Worm (Caenorhabditis elegans): ENCODE data around the gene nhr-154.

Gene nhr-154

DNA sequence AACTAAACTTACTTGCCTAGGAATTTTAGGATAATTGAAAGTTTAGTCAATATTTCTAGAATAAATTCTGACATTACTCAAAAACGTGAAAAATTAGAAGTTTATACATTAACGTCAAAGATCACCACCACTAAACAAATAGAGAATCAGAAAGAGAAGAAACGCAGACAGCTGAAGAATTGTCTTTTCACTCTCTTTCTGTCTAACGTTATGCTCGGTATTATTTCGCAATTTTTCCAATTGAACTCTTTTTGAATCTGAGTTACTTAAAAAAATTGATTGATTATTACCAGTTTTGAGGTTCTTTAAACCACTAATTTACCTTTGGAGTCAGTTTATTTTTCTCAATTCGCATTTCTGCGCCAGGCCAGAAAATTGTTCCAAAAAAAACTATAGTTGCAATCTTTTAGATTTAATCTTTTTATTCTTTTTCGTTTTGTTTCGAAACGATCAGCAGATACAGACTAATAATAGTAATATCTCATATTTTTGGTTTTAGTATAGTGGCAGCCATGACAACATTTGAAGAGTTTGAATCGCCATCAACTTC is at the start of gene nhr-154:
Gene nhr-154 (plus strand): TSS at position 500 of the 550 bp plus-strand sequence.
- no peak for TF ChIP-seq ceh-16 (tag; optimal IDR thresholded peaks at IDR 0.05)
- peak; percentile 23 for TF ChIP-seq fos-1 (tag; optimal IDR thresholded peaks at IDR 0.05)
- no peak for TF ChIP-seq snpc-4 (tag; optimal IDR thresholded peaks at IDR 0.05)
- no peak for TF ChIP-seq unc-39 (tag; optimal IDR thresholded peaks at IDR 0.05)
- peak; percentile 65 for TF ChIP-seq C34F6.9 (tag; optimal IDR thresholded peaks at IDR 0.05)
- peak; percentile 74 for TF ChIP-seq unc-55 (GFP tag; optimal IDR thresholded peaks at IDR 0.05)
- peak; percentile 22 for TF ChIP-seq nhr-25 (tag; optimal IDR thresholded peaks at IDR 0.05)
- no peak for TF ChIP-seq gmeb-1 (tag; optimal IDR thresholded peaks at IDR 0.05)
- TF ChIP-seq skn-1 (tag; optimal IDR thresholded peaks at IDR 0.05), result peak; percentile 45
- TF ChIP-seq lin-39 (tag; optimal IDR thresholded peaks at IDR 0.05), result no peak
- no peak for TF ChIP-seq elt-3 (tag; optimal IDR thresholded peaks at IDR 0.05)
- TF ChIP-seq nhr-129 (tag; optimal IDR thresholded peaks at IDR 0.05), result peak; percentile 25
- peak; percentile 72 for TF ChIP-seq sma-9 (GFP tag; optimal IDR thresholded peaks at IDR 0.05)
- no peak for TF ChIP-seq sma-9 (tag; optimal IDR thresholded peaks at IDR 0.05)
- peak; percentile 42 for TF ChIP-seq crh-2 (tag; optimal IDR thresholded peaks at IDR 0.05)
- TF ChIP-seq lsy-2 (tag; optimal IDR thresholded peaks at IDR 0.05), result peak in 1 of 2 experiments; percentile 50

DNA sequence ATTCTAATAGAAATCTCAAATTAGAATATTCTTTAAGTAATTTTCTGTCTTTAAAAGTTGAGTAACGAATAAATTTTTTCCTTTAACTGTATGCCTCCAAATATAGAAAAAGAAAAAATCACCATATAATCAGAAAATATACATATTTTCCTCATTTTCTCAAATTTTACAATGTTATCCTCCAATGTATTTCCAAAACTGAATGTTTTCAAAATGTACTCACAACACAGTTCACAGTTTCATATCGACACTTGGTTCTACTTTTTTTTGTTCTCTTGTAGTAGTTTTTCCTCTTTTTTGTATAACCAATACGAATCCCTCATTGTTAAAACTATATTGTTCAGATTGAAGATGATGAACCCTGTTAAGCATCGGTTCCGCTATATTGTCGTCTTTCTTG is 47.5 kb upstream of the nhr-154 start, which contains the start of gene F10C2.7:
Gene F10C2.7 (plus strand): TSS at position 301 of the 400 bp plus-strand sequence.
- TF ChIP-seq unc-55 (GFP tag; optimal IDR thresholded peaks at IDR 0.05) (no peak), ztf-4 (tag; optimal IDR thresholded peaks at IDR 0.05) (no peak), sma-3 (GFP tag; optimal IDR thresholded peaks at IDR 0.05) (no peak), ceh-16 (tag; optimal IDR thresholded peaks at IDR 0.05) (no peak), unc-39 (tag; optimal IDR thresholded peaks at IDR 0.05) (no peak)

DNA sequence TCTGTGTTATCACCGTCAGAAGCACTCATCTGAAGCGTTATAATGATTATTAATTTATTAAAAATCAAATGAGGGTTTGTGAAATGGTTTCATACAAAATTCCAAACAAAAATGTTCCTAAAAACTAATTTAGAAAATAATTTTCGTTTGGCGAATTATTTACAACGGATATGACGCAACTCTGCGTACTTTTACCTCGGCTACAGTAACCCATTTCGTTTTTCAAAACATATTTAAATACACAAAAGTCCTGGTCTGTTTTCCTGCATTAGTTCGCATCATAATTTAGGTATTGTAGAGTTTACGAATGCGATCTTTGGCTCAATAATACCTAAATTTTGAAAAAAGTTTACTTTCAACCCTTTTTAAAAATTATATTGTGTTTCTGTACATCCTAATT is 41.4 kb upstream of the nhr-154 start, which contains the start of gene R07B7.2:
Gene R07B7.2 (minus strand): TSS at position 35 of the 400 bp plus-strand sequence.
- no peak for TF ChIP-seq egl-27 (tag; optimal IDR thresholded peaks at IDR 0.05)
- TF ChIP-seq ceh-16 (tag; optimal IDR thresholded peaks at IDR 0.05), result no peak
- TF ChIP-seq ceh-82 (tag; optimal IDR thresholded peaks at IDR 0.05), result no peak
- no peak for TF ChIP-seq fos-1 (tag; optimal IDR thresholded peaks at IDR 0.05)
- no peak for TF ChIP-seq nhr-129 (tag; optimal IDR thresholded peaks at IDR 0.05)
- TF ChIP-seq ztf-1 (GFP tag; conservative IDR thresholded peaks at IDR 0.05), result no peak
- no peak for TF ChIP-seq aly-2 (tag; optimal IDR thresholded peaks at IDR 0.05)
- no peak for TF ChIP-seq nhr-23 (tag; optimal IDR thresholded peaks at IDR 0.05)
- TF ChIP-seq nhr-11 (tag; optimal IDR thresholded peaks at IDR 0.05), result no peak
- no peak for TF ChIP-seq sem-4 (tag; optimal IDR thresholded peaks at IDR 0.05)
- TF ChIP-seq R02D3.7 (tag; optimal IDR thresholded peaks at IDR 0.05), result no peak
- no peak for TF ChIP-seq alr-1 (tag; optimal IDR thresholded peaks at IDR 0.05)
- no peak for TF ChIP-seq ztf-4 (tag; optimal IDR thresholded peaks at IDR 0.05)
- TF ChIP-seq nhr-21 (tag; optimal IDR thresholded peaks at IDR 0.05), result no peak
- no peak for TF ChIP-seq mdl-1 (tag; optimal IDR thresholded peaks at IDR 0.05)
- TF ChIP-seq unc-62 (GFP tag; optimal IDR thresholded peaks at IDR 0.05), result no peak
- TF ChIP-seq nhr-25 (tag; optimal IDR thresholded peaks at IDR 0.05), result no peak
- TF ChIP-seq ZK546.5 (tag; optimal IDR thresholded peaks at IDR 0.05), result no peak

DNA sequence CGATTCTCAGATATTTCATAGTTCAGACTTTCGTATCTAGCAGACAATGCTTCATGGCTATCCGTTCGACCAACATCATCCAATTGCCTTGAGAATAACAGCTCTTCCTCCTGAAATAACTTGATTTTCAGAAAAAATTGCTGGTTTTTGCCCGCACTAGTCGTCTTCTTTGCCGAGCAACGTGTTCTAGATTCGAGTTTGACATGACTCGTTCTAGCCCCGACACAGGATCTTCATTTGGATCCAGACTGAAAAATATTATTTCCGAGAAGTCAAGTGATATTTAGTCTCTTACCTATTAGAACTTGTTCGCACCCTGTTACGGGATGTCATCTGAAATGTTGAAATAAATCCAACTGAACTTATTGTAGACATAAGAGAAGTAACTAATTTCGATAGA is 38.1 kb upstream of the nhr-154 start, which contains the start of gene clh-6:
Gene clh-6 (minus strand): TSS at position 333 of the 400 bp plus-strand sequence.
- peak; percentile 58 for TF ChIP-seq ama-1 (optimal IDR thresholded peaks at IDR 0.05)
- peak; percentile 0 for TF ChIP-seq nhr-21 (tag; optimal IDR thresholded peaks at IDR 0.05)
- no peak for TF ChIP-seq skn-1 (tag; optimal IDR thresholded peaks at IDR 0.05)

- TF ChIP-seq nhr-237 (tag; optimal IDR thresholded peaks at IDR 0.05) (no peak), alr-1 (tag; optimal IDR thresholded peaks at IDR 0.05) (no peak), snpc-4 (tag; optimal IDR thresholded peaks at IDR 0.05) (no peak), nhr-129 (tag; optimal IDR thresholded peaks at IDR 0.05) (peak; percentile 52), Y55F3AM.14 (GFP tag; optimal IDR thresholded peaks at IDR 0.05) (no peak), unc-39 (tag; optimal IDR thresholded peaks at IDR 0.05) (no peak), skn-1 (tag; optimal IDR thresholded peaks at IDR 0.05) (no peak), blmp-1 (tag; optimal IDR thresholded peaks at IDR 0.05; ENCODE audit: insufficient read depth) (no peak), lin-13 (GFP tag; optimal IDR thresholded peaks at IDR 0.05) (no peak), ztf-11 (tag; optimal IDR thresholded peaks at IDR 0.05) (no peak), nhr-77 (tag; optimal IDR thresholded peaks at IDR 0.05) (no peak), dmd-4 (tag; optimal IDR thresholded peaks at IDR 0.05) (no peak), R02D3.7 (tag; optimal IDR thresholded peaks at IDR 0.05) (no peak), zag-1 (tag; optimal IDR thresholded peaks at IDR 0.05) (no peak), peb-1 (tag; optimal IDR thresholded peaks at IDR 0.05) (no peak), mab-5 (tag; optimal IDR thresholded peaks at IDR 0.05) (no peak), elt-1 (tag; optimal IDR thresholded peaks at IDR 0.05) (no peak), sem-4 (tag; optimal IDR thresholded peaks at IDR 0.05) (no peak), egl-27 (tag; optimal IDR thresholded peaks at IDR 0.05) (no peak), F13H6.1 (tag; optimal IDR thresholded peaks at IDR 0.05) (peak; percentile 0), sma-9 (GFP tag; optimal IDR thresholded peaks at IDR 0.05) (no peak), sma-9 (tag; optimal IDR thresholded peaks at IDR 0.05) (no peak), ztf-4 (tag; optimal IDR thresholded peaks at IDR 0.05) (no peak), crh-2 (tag; optimal IDR thresholded peaks at IDR 0.05) (peak; percentile 57), C34F6.9 (tag; optimal IDR thresholded peaks at IDR 0.05) (peak; percentile 64), mdl-1 (tag; optimal IDR thresholded peaks at IDR 0.05) (peak in 1 of 2 experiments; percentile 44), aly-2 (tag; optimal IDR thresholded peaks at IDR 0.05) (no peak), elt-3 (tag; optimal IDR thresholded peaks at IDR 0.05) (no peak)
Measured at ce11 chrV:12065369-12065768, 35.7 kb upstream of the nhr-154 start, which contains the start of gene pqn-53. Gene pqn-53, minus strand, starts transcription at chrV:12065391.

Data from whole organism, L2 larva.